Worm (Caenorhabditis elegans) whole organism, mixed stage, embryonic: ENCODE measurements around the gene lin-5.

Experiments used
- M03D4.4 ChIP-seq: sonication (generic microtip); optimal IDR thresholded peaks from 2 replicates; lab custom pipeline; 2017; ENCODE audit warnings: mild to moderate bottlenecking, missing genetic modification characterization, missing compliant biosample characterization
- bed-3 ChIP-seq: fragments of 200-800 bp; sonication (Bioruptor generic); optimal IDR thresholded peaks from 3 replicates; lab custom pipeline; 2018; ENCODE audit warnings: mild to moderate bottlenecking, missing genetic modification characterization, moderate library complexity, missing compliant biosample characterization
- blmp-1 ChIP-seq: fragments of 150-350 bp; optimal IDR thresholded peaks from 2 replicates; lab custom pipeline; 2014; ENCODE audit warnings: missing biosample characterization, missing genetic modification characterization
- ceh-39 ChIP-seq: fragments of 150-350 bp; optimal IDR thresholded peaks from 2 replicates; lab custom pipeline; 2014; ENCODE audit warnings: missing biosample characterization, missing genetic modification characterization
- ceh-43 ChIP-seq: fragments of 200-800 bp; sonication (Bioruptor generic); optimal IDR thresholded peaks from 2 replicates; lab custom pipeline; 2018; ENCODE audit warnings: mild to moderate bottlenecking, missing genetic modification characterization, moderate library complexity, missing compliant biosample characterization
- ceh-83 ChIP-seq: fragments of 200-800 bp; sonication (Bioruptor generic); optimal IDR thresholded peaks from 2 replicates; lab custom pipeline; 2018; ENCODE audit warnings: mild to moderate bottlenecking, missing genetic modification characterization, missing compliant biosample characterization
- ces-1 ChIP-seq: fragments of 150-350 bp; optimal IDR thresholded peaks from 2 replicates; lab custom pipeline; 2014; ENCODE audit warnings: missing biosample characterization, missing genetic modification reagents, missing genetic modification characterization
- cnd-1 ChIP-seq: fragments of 200-800 bp; sonication (Bioruptor generic); optimal IDR thresholded peaks from 2 replicates; lab custom pipeline; 2018; ENCODE audit warnings: mild to moderate bottlenecking, missing genetic modification characterization, missing compliant biosample characterization
- elt-1 ChIP-seq: sonication (generic microtip); optimal IDR thresholded peaks from 2 replicates; lab custom pipeline; 2017; ENCODE audit warnings: missing genetic modification characterization, mild to moderate bottlenecking, missing compliant biosample characterization, antibody characterized with exemption, moderate library complexity, borderline replicate concordance; ENCODE audit not compliant: insufficient read depth
- elt-3 ChIP-seq: fragments of 150-350 bp; optimal IDR thresholded peaks from 2 replicates; lab custom pipeline; 2014; ENCODE audit warnings: missing biosample characterization, missing genetic modification characterization
- ham-2 ChIP-seq: fragments of 200-800 bp; sonication (Bioruptor generic); optimal IDR thresholded peaks from 2 replicates; lab custom pipeline; 2018; ENCODE audit warnings: mild to moderate bottlenecking, missing genetic modification characterization, missing compliant biosample characterization
- hlh-1 ChIP-seq: fragments of 150-350 bp; optimal IDR thresholded peaks from 2 replicates; lab custom pipeline; 2014; ENCODE audit warnings: missing biosample characterization, missing genetic modification reagents, missing genetic modification characterization
- lin-13 ChIP-seq: fragments of 150-350 bp; optimal IDR thresholded peaks from 2 replicates; lab custom pipeline; 2014; ENCODE audit warnings: missing biosample characterization, missing genetic modification characterization
- lin-32 ChIP-seq: fragments of 200-800 bp; sonication (Bioruptor generic); optimal IDR thresholded peaks from 2 replicates; lab custom pipeline; 2018; ENCODE audit warnings: mild to moderate bottlenecking, missing genetic modification characterization, missing compliant biosample characterization
- lsy-2 ChIP-seq: fragments of 150-350 bp; optimal IDR thresholded peaks from 2 replicates; lab custom pipeline; 2014; ENCODE audit warnings: missing biosample characterization, missing genetic modification characterization
- mab-5 ChIP-seq: fragments of 150-350 bp; optimal IDR thresholded peaks from 2 replicates; lab custom pipeline; 2014; ENCODE audit warnings: missing biosample characterization, missing genetic modification characterization
- mep-1 ChIP-seq: fragments of 150-350 bp; optimal IDR thresholded peaks from 2 replicates; lab custom pipeline; 2017; ENCODE audit warnings: missing biosample characterization, missing genetic modification reagents, missing genetic modification characterization, inconsistent platforms
- mls-2 ChIP-seq: sonication (generic microtip); optimal IDR thresholded peaks from 2 replicates; lab custom pipeline; 2016; ENCODE audit warnings: mild to moderate bottlenecking, missing genetic modification characterization, moderate library complexity, missing compliant biosample characterization
- nhr-12 ChIP-seq: fragments of 150-350 bp; optimal IDR thresholded peaks from 2 replicates; lab custom pipeline; 2014; ENCODE audit warnings: missing biosample characterization, missing genetic modification characterization
- nhr-2 ChIP-seq: fragments of 150-350 bp; optimal IDR thresholded peaks from 2 replicates; lab custom pipeline; 2014; ENCODE audit warnings: missing biosample characterization, missing genetic modification characterization
- nhr-237 ChIP-seq: fragments of 150-350 bp; optimal IDR thresholded peaks from 2 replicates; lab custom pipeline; 2014; ENCODE audit warnings: missing biosample characterization, missing genetic modification characterization
- nhr-28 ChIP-seq: fragments of 150-350 bp; optimal IDR thresholded peaks from 2 replicates; lab custom pipeline; 2014; ENCODE audit warnings: missing biosample characterization, missing genetic modification characterization
- nhr-76 ChIP-seq: sonication (generic microtip); optimal IDR thresholded peaks from 2 replicates; lab custom pipeline; 2017; ENCODE audit warnings: missing biosample characterization, missing genetic modification characterization
- pha-4 ChIP-seq: fragments of 150-350 bp; optimal IDR thresholded peaks from 2 replicates; lab custom pipeline; 2018; ENCODE audit warnings: missing biosample characterization, missing genetic modification reagents, missing genetic modification characterization
- sem-2 ChIP-seq: fragments of 200-800 bp; sonication (Bioruptor generic); optimal IDR thresholded peaks from 2 replicates; lab custom pipeline; 2018; ENCODE audit warnings: mild to moderate bottlenecking, missing genetic modification characterization, missing compliant biosample characterization
- snpc-4 ChIP-seq: fragments of 150-350 bp; optimal IDR thresholded peaks from 2 replicates; lab custom pipeline; 2014; ENCODE audit warnings: missing biosample characterization, missing genetic modification characterization
- sptf-1 ChIP-seq: sonication (generic microtip); optimal IDR thresholded peaks from 2 replicates; lab custom pipeline; 2017; ENCODE audit warnings: mild to moderate bottlenecking, missing genetic modification characterization, moderate library complexity, missing compliant biosample characterization
- tbx-8 ChIP-seq: fragments of 200-800 bp; sonication (Bioruptor generic); optimal IDR thresholded peaks from 2 replicates; lab custom pipeline; 2018; ENCODE audit warnings: mild to moderate bottlenecking, missing genetic modification characterization, moderate library complexity, missing compliant biosample characterization
- unc-120 ChIP-seq: sonication (generic microtip); optimal IDR thresholded peaks from 2 replicates; lab custom pipeline; 2017; ENCODE audit warnings: missing genetic modification characterization, missing compliant biosample characterization; ENCODE audit not compliant: poor library complexity, severe bottlenecking
- unc-39 ChIP-seq: fragments of 150-350 bp; optimal IDR thresholded peaks from 2 replicates; lab custom pipeline; 2014; ENCODE audit warnings: missing biosample characterization, missing genetic modification characterization
- unc-62 ChIP-seq: fragments of 150-350 bp; optimal IDR thresholded peaks from 2 replicates; lab custom pipeline; 2014; ENCODE audit warnings: missing biosample characterization, missing genetic modification reagents, missing genetic modification characterization
- zip-8 ChIP-seq: fragments of 150-350 bp; optimal IDR thresholded peaks from 2 replicates; lab custom pipeline; 2014; ENCODE audit warnings: missing biosample characterization, missing genetic modification characterization
- ztf-11 ChIP-seq: fragments of 150-350 bp; optimal IDR thresholded peaks from 2 replicates; lab custom pipeline; 2014; ENCODE audit warnings: missing biosample characterization, missing genetic modification characterization

Gene lin-5

DNA sequence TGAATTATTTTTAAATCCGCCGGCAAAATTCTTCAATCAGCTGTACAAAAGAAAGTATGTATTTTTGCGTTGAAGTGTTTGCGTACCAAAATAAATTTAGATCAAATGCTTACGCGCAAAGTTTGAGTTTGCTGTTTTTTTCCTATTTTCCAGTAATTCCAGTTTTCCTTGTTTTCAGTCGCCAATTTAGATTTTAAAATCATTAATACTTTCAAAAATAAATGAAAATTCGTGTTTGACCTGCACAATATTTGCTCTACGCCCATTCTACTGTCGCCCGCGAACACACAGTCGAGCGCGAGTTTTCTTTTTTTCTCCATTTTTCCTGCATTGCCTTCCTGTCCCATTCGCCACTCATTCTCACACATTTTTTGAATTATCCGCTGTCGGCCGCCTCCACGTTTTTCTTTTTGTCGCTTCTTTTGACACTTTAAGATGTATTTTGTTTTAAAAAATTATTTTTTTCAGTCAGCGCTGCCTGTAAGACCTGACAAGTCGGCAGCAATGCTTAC is 32.4 kb downstream of the lin-5 start, which contains the start of gene ptc-1:
TSS of gene ptc-1 (plus strand) at position 462 of the 512 bp plus-strand sequence.
- no peak for TF ChIP-seq zip-8 (tag; lab: Kevin White, UChicago)
- no peak for TF ChIP-seq ham-2
- TF ChIP-seq tbx-8 (GFP tag; lab: Kevin White, UChicago) = no peak
- no peak for TF ChIP-seq cnd-1 (tag; lab: Kevin White, UChicago)
- TF ChIP-seq ztf-11 (tag; lab: Kevin White, UChicago) = no peak
- no peak for TF ChIP-seq nhr-12
- no peak for TF ChIP-seq hlh-1 (tag; lab: Kevin White, UChicago)
- TF ChIP-seq ceh-43 = no peak
- TF ChIP-seq nhr-2 (tag; lab: Kevin White, UChicago) = no peak
- no peak for TF ChIP-seq nhr-76 (tag; lab: Kevin White, UChicago)
- no peak for TF ChIP-seq snpc-4
- no peak for TF ChIP-seq elt-3 (tag; lab: Kevin White, UChicago)
- no peak for TF ChIP-seq unc-39 (tag; lab: Kevin White, UChicago)
- no peak for TF ChIP-seq unc-62 (GFP tag; lab: Kevin White, UChicago)
- no peak for TF ChIP-seq ceh-39
- no peak for TF ChIP-seq lsy-2 (tag; lab: Kevin White, UChicago)
- TF ChIP-seq sem-2 (GFP tag; lab: Kevin White, UChicago) = no peak
- TF ChIP-seq sptf-1 = no peak
- TF ChIP-seq lin-32 (GFP tag; lab: Kevin White, UChicago) = no peak
- TF ChIP-seq, all 35 proteins: peak for 0

DNA sequence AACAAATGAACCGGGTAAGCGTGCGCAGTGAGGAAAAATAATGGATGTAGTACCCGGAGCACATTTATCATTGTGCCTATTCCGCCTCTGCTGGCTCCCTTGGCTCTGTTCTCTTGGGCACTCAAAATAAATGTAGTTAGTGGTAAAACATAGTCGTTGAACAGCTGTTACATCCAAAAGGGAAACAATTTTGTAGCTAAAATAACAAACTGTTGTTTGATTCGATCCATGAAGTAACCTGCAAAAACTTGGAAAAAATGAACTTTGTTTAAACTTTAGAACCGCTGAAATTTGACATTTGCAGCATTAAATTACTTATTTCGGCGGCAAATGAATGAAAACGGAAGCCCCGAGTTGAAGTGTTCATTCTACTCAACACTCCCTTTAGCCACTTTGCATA is 33.3 kb downstream of the lin-5 start:
- no peak for TF ChIP-seq snpc-4
- TF ChIP-seq zip-8 (tag; lab: Kevin White, UChicago) = no peak
- no peak for TF ChIP-seq blmp-1 (tag; lab: Kevin White, UChicago)
- no peak for TF ChIP-seq nhr-28
- no peak for TF ChIP-seq unc-120
- TF ChIP-seq lin-32 (GFP tag; lab: Kevin White, UChicago) = no peak
- no peak for TF ChIP-seq ceh-39
- TF ChIP-seq sem-2 (GFP tag; lab: Kevin White, UChicago) = no peak
- no peak for TF ChIP-seq nhr-12
- TF ChIP-seq cnd-1 (tag; lab: Kevin White, UChicago) = no peak
- TF ChIP-seq nhr-2 (tag; lab: Kevin White, UChicago) = no peak
- TF ChIP-seq pha-4 (tag; lab: Kevin White, UChicago) = no peak
- TF ChIP-seq tbx-8 (GFP tag; lab: Kevin White, UChicago) = no peak
- no peak for TF ChIP-seq lin-13 (tag; lab: Kevin White, UChicago)
- no peak for TF ChIP-seq mls-2 (tag; lab: Kevin White, UChicago)
- TF ChIP-seq sptf-1 = no peak
- no peak for TF ChIP-seq nhr-237
- TF ChIP-seq mep-1 (tag; lab: Kevin White, UChicago) = no peak
- TF ChIP-seq, all 35 proteins: peak for 0

DNA sequence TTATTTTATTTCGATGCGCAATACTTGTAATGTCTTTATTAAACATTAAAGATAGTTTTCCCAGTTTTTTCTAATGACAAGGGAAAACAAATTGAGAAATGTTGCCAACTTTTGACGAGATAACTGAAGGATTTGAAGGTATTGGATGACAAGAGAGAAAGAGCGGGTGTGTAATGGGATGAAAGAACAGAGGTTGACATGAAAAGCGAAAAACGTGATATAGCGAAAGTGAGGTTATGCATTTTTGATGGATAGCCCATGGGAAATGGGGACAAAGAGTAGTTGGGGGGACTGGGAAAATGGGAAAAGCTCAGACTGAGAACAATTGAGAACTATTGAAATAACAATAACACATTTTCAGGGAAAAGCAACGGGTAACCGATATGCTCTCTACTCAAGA is 34.8 kb downstream of the lin-5 start:
- TF ChIP-seq ces-1 (GFP tag; lab: Kevin White, UChicago) (no peak), unc-62 (GFP tag; lab: Kevin White, UChicago) (peak; percentile 34)

DNA sequence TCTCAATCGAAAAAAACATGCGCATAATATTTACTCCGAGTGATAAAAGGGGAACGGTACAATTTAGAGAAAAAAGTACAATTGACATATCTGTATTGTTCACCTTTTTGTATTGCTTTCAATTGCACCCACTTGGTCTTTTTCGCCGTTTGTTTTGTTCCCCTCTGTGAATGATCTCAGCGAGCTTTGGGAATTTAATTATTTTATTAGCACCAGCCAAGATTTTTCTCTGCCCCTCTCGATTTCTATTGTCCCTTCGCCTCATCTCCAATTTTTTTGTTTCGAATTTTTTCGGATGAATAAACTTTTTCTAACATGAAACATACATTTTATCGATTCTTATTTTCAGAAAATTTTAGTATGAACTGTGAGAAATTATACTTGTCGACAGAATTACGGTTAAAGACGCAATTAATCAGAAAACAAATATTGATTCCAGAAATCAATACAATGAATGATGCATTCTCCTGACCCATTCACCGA is 39.9 kb downstream of the lin-5 start, which contains the start of gene rev-1:
TSS of gene rev-1 (plus strand) at position 433 of the 483 bp plus-strand sequence.
- peak; percentile 64 for TF ChIP-seq ces-1 (GFP tag; lab: Kevin White, UChicago)
- TF ChIP-seq nhr-28 = no peak

DNA sequence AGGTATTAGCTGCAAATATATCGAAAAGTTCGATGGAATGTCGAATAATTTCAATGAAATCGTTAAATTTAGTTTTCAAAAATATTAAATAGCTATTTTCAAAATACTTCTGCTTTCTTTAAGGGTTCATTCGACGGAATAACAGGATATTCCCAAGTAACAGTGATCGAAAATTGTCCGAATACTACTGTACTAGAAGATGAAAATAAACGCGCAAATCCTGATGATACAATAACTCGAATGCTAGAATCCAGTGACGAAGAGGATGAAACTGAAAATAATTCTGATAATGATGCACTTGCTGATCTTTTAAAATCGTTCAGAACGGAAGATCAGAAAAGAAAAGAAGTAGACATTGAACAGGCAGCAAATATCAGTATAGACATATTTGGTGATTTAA is 40.4 kb downstream of the lin-5 start:
- no peak for TF ChIP-seq ces-1 (GFP tag; lab: Kevin White, UChicago)
- TF ChIP-seq lin-32 (GFP tag; lab: Kevin White, UChicago) = no peak
- no peak for TF ChIP-seq bed-3 (GFP tag; lab: Kevin White, UChicago)
- no peak for TF ChIP-seq ztf-11 (tag; lab: Kevin White, UChicago)
- no peak for TF ChIP-seq elt-1 (tag; lab: Kevin White, UChicago)
- TF ChIP-seq M03D4.4 (tag; lab: Kevin White, UChicago) = no peak
- TF ChIP-seq ceh-83 (GFP tag; lab: Kevin White, UChicago) = no peak
- TF ChIP-seq nhr-28 = no peak
- no peak for TF ChIP-seq cnd-1 (tag; lab: Kevin White, UChicago)
- no peak for TF ChIP-seq mls-2 (tag; lab: Kevin White, UChicago)
- no peak for TF ChIP-seq mep-1 (tag; lab: Kevin White, UChicago)
- TF ChIP-seq ceh-43 = no peak
- no peak for TF ChIP-seq unc-62 (GFP tag; lab: Kevin White, UChicago)
- TF ChIP-seq ceh-39 = no peak
- TF ChIP-seq mab-5 = no peak
- no peak for TF ChIP-seq zip-8 (tag; lab: Kevin White, UChicago)
